Fruit fly (Drosophila melanogaster): Measurements from ENCODE around the gene Rox8.
A peak's percentile ranks its signal among the peaks of the same experiment; 100 is the strongest.

Gene Rox8

DNA sequence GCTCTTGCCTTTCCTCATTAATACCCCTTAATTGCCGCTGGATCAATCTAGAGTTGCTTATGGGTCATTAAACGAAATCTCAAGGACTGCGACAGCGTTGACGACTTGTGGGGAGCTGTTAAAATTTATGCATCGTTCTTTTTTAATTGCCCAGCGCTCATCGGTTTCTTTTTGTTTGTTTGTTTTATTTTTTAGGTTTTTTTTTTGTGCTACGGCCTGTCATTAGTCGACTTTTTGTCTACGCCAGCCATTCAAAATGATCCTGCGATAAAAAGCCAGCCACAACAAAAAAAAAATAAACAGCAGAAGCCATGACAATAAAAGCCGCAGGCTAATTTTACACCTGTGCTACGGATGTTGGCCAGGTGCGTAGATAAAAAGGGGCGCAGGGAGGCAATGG lies 44.1 kb downstream of the Rox8 start:
- TF ChIP-seq CG10669 (GFP tag; optimal IDR thresholded peaks at IDR 0.05) (peak; percentile 21), ss (GFP tag; optimal IDR thresholded peaks at IDR 0.05) (peak; percentile 76 to 84), Eip75B (GFP tag; optimal IDR thresholded peaks at IDR 0.05) (no peak), fd85E (GFP tag; optimal IDR thresholded peaks at IDR 0.05) (no peak), dsx (GFP tag; optimal IDR thresholded peaks at IDR 0.05; ENCODE audit: poor library complexity, severe bottlenecking) (peak; percentile 34), CG31627 (GFP tag; optimal IDR thresholded peaks at IDR 0.05) (no peak), Sox14 (GFP tag; optimal IDR thresholded peaks at IDR 0.05) (no peak), Ets21C (GFP tag; optimal IDR thresholded peaks at IDR 0.05) (no peak), Eip78C (GFP tag) (peak; percentile 50), CG6163 (GFP tag; IDR thresholded peaks at IDR 0.05) (peak; percentile 46; the same call in 2 of the 3 replicates), CG16779 (tag; optimal IDR thresholded peaks at IDR 0.05) (no peak), spab (GFP tag; optimal IDR thresholded peaks at IDR 0.05) (peak; percentile 60), CG6808 (GFP tag; optimal IDR thresholded peaks at IDR 0.05) (peak; percentile 75), topi (GFP tag; optimal IDR thresholded peaks at IDR 0.05) (no peak), CG11902 (GFP tag; optimal IDR thresholded peaks at IDR 0.05) (no peak), CG8319 (GFP tag; optimal IDR thresholded peaks at IDR 0.05) (no peak), Eip93F (GFP tag; optimal IDR thresholded peaks at IDR 0.05) (no peak), CG9139 (GFP tag; optimal IDR thresholded peaks at IDR 0.05) (peak; percentile 66), Smox (GFP tag; optimal IDR thresholded peaks at IDR 0.05) (no peak), CG1621 (tag; optimal IDR thresholded peaks at IDR 0.05) (peak; percentile 17)

- TF ChIP-seq Eip93F (GFP tag; optimal IDR thresholded peaks at IDR 0.05) (no peak), fkh (GFP tag; optimal IDR thresholded peaks at IDR 0.05) (peak; percentile 4)
These were observed 46.9 kb downstream of the Rox8 start for dm6 chr3R:24001150-24001549.

dm6 chr3R:23996224-23996623 lies 51.8 kb downstream of the Rox8 start, which contains the start of gene LSm3:
LSm3 (plus strand) TSS chr3R:23996262.
- TF ChIP-seq fkh (GFP tag; optimal IDR thresholded peaks at IDR 0.05), result no peak
- TF ChIP-seq salr (GFP tag; optimal IDR thresholded peaks at IDR 0.05), result no peak
- no peak for TF ChIP-seq Hr38 (GFP tag; optimal IDR thresholded peaks at IDR 0.05)
- TF ChIP-seq Eip78C (GFP tag), result peak; percentile 39
- no peak for TF ChIP-seq CG7368 (GFP tag; optimal IDR thresholded peaks at IDR 0.05)
- TF ChIP-seq Sox14 (GFP tag; optimal IDR thresholded peaks at IDR 0.05), result peak; percentile 13
- no peak for TF ChIP-seq CG9139 (GFP tag; optimal IDR thresholded peaks at IDR 0.05)
- TF ChIP-seq topi (GFP tag; optimal IDR thresholded peaks at IDR 0.05), result peak; percentile 6
- TF ChIP-seq esn (GFP tag; optimal IDR thresholded peaks at IDR 0.05), result peak; percentile 10
- TF ChIP-seq Sox102F (GFP tag; optimal IDR thresholded peaks at IDR 0.05), result no peak
- no peak for TF ChIP-seq Hr39 (GFP tag; optimal IDR thresholded peaks at IDR 0.05)
- no peak for TF ChIP-seq Smox (GFP tag; optimal IDR thresholded peaks at IDR 0.05)
- no peak for TF ChIP-seq CG16779 (tag; optimal IDR thresholded peaks at IDR 0.05)

DNA sequence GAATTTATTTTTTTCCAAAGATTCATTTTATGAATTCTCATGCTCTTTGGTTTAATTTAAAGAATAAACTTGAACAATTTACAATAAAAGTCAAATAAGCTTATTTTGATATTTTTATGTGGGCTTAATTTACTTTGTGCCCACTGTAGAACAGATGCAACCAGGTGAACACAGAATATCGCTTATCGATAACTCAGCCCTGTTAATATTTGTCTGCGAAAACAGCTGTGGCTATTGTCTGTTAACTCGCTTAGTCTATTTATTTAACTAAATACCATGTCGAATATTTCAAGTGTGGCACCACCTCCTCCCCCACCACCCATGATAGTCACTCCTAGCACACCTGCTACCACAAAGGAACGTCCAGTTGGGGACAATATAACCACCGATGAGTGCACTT lies 52.6 kb downstream of the Rox8 start, which contains the start of gene CG33108:
CG33108 (plus strand) TSS at position 200 of the 400 bp plus-strand sequence.
- peak; percentile 55 for TF ChIP-seq fkh (GFP tag; optimal IDR thresholded peaks at IDR 0.05)
- TF ChIP-seq salr (GFP tag; optimal IDR thresholded peaks at IDR 0.05), result no peak

DNA sequence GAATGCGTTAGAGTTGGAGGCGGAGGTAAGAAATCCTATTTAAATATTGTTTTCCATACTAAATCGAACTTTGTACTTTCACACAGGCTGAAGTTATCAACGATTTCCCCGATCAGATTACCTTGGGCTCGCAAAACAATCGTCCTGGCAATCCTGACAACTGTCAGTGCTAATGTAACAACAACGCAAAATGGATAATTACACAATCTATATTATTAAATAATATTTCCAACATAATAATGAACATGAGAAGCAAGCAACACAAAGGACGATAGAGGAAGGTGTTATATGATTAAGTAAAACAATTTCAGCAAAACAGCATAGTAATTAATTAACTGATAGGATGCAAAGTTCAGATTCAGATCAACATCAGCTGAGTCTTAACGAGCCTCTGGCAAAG lies 53.5 kb downstream of the Rox8 start:
- TF ChIP-seq CG10631 (GFP tag; optimal IDR thresholded peaks at IDR 0.05), result no peak
- no peak for TF ChIP-seq net (GFP tag; optimal IDR thresholded peaks at IDR 0.05)
- TF ChIP-seq svp (GFP tag), result no peak

All from whole organism, prepupa.